Fruit fly (Drosophila melanogaster) whole organism, pupa: Measurements from ENCODE around the gene Sec10.

Experiments used
- CG10348 ChIP-seq: fragments of 200-800 bp; sonication (Bioruptor generic); IDR thresholded peaks from 2 replicates; pipeline ENCODE4 v1.3.6; 2022; ENCODE audit warnings: missing biosample characterization, missing genetic modification characterization
- CG12605 ChIP-seq: fragments of 200-800 bp; sonication (Bioruptor generic); IDR thresholded peaks from 2 replicates; pipeline ENCODE4 v1.3.6; 2022; ENCODE audit warnings: missing biosample characterization, missing genetic modification characterization
- CG13204 ChIP-seq: fragments of 200-800 bp; sonication (Bioruptor generic); optimal IDR thresholded peaks from 2 replicates; lab custom pipeline; 2018; ENCODE audit warnings: missing biosample characterization, mild to moderate bottlenecking, missing genetic modification characterization, moderate library complexity
- CG14655 ChIP-seq: fragments of 200-800 bp; sonication (Bioruptor generic); optimal IDR thresholded peaks from 3 replicates; lab custom pipeline; 2017; ENCODE audit warnings: mild to moderate bottlenecking, missing biosample characterization, missing genetic modification reagents, missing genetic modification characterization
- CG15710 ChIP-seq: fragments of 200-800 bp; sonication (Bioruptor generic); optimal IDR thresholded peaks from 2 replicates; lab custom pipeline; 2018; ENCODE audit warnings: missing biosample characterization, mild to moderate bottlenecking, missing genetic modification characterization, moderate library complexity
- CG17806 ChIP-seq: fragments of 200-800 bp; sonication (Bioruptor generic); optimal IDR thresholded peaks from 2 replicates; lab custom pipeline; 2018; ENCODE audit warnings: missing biosample characterization, mild to moderate bottlenecking, missing genetic modification characterization, moderate library complexity
- CG32121 ChIP-seq: fragments of 200-800 bp; sonication (Bioruptor generic); IDR thresholded peaks from 2 replicates; pipeline ENCODE4 v1.3.6; 2022; ENCODE audit warnings: missing biosample characterization, missing genetic modification characterization
- CG34367 ChIP-seq: fragments of 200-800 bp; sonication (Bioruptor generic); optimal IDR thresholded peaks from 2 replicates; lab custom pipeline; 2018; ENCODE audit warnings: missing biosample characterization, mild to moderate bottlenecking, missing genetic modification characterization
- CG4496 ChIP-seq: fragments of 200-800 bp; sonication (Bioruptor generic); IDR thresholded peaks from 3 replicates; pipeline ENCODE4 v1.3.6; 2022; ENCODE audit warnings: missing biosample characterization, missing genetic modification characterization
- CG8159 ChIP-seq: fragments of 200-800 bp; sonication (Bioruptor generic); optimal IDR thresholded peaks from 3 replicates; lab custom pipeline; 2018; ENCODE audit warnings: missing biosample characterization, mild to moderate bottlenecking, missing genetic modification characterization, moderate library complexity
- CG8301 ChIP-seq: fragments of 200-800 bp; sonication (Bioruptor generic); optimal IDR thresholded peaks from 2 replicates; lab custom pipeline; 2018; ENCODE audit warnings: missing biosample characterization, mild to moderate bottlenecking, missing genetic modification characterization
- CG9948 ChIP-seq: fragments of 200-800 bp; sonication (Bioruptor generic); optimal IDR thresholded peaks from 2 replicates; lab custom pipeline; 2018; ENCODE audit warnings: missing biosample characterization, mild to moderate bottlenecking, missing genetic modification characterization, moderate library complexity
- D1 ChIP-seq: fragments of 200-800 bp; sonication (Bioruptor generic); optimal IDR thresholded peaks from 2 replicates; lab custom pipeline; 2018; ENCODE audit warnings: missing biosample characterization, mild to moderate bottlenecking, missing genetic modification characterization, moderate library complexity
- EcR ChIP-seq: fragments of 200-800 bp; sonication (Bioruptor generic); optimal IDR thresholded peaks from 3 replicates; lab custom pipeline; 2019; ENCODE audit warnings: missing biosample characterization, missing genetic modification characterization, mild to moderate bottlenecking, moderate library complexity, missing genetic modification reagents
- Ets98B ChIP-seq: fragments of 200-800 bp; sonication (Bioruptor generic); IDR thresholded peaks from 2 replicates; pipeline ENCODE4 v1.3.6; 2022; ENCODE audit warnings: missing biosample characterization, missing genetic modification characterization
- Pif1A ChIP-seq: fragments of 200-800 bp; sonication (Bioruptor generic); optimal IDR thresholded peaks from 3 replicates; lab custom pipeline; 2016; ENCODE audit warnings: missing biosample characterization, missing genetic modification characterization
- Pif1B ChIP-seq: fragments of 200-800 bp; sonication (Bioruptor generic); optimal IDR thresholded peaks from 3 replicates; lab custom pipeline; 2016; ENCODE audit warnings: missing biosample characterization, missing genetic modification characterization
- Snoo ChIP-seq: fragments of 200-800 bp; sonication (Bioruptor generic); optimal IDR thresholded peaks from 3 replicates; lab custom pipeline; 2017; ENCODE audit warnings: missing biosample characterization, mild to moderate bottlenecking, missing genetic modification characterization, inconsistent platforms
- fd96Ca ChIP-seq: fragments of 200-800 bp; sonication (Bioruptor generic); IDR thresholded peaks from 3 replicates; pipeline ENCODE4 v1.3.6; 2022; ENCODE audit warnings: missing biosample characterization, missing genetic modification characterization
- gl ChIP-seq: fragments of 200-800 bp; sonication (Bioruptor generic); optimal IDR thresholded peaks from 2 replicates; lab custom pipeline; 2018; ENCODE audit warnings: missing biosample characterization, mild to moderate bottlenecking, missing genetic modification characterization
- rn ChIP-seq: fragments of 200-800 bp; sonication (Bioruptor generic); IDR thresholded peaks from 2 replicates; pipeline ENCODE4 v1.3.6; 2022; ENCODE audit warnings: missing biosample characterization, missing genetic modification characterization

The Sec10 gene

dm6 chr3R:24138478-24139455 lies 4.1 kb downstream of the Sec10 start:
- TF ChIP-seq CG4496 (GFP tag; lab: Robert Waterston, UW) (no peak), CG12605 (no peak), CG15710 (tag; lab: Kevin White, UChicago) (no peak), CG34367 (tag; lab: Kevin White, UChicago) (no peak), Ets98B (GFP tag; lab: Robert Waterston, UW) (no peak), D1 (tag; lab: Kevin White, UChicago) (no peak)

- TF ChIP-seq CG4496 (GFP tag; lab: Robert Waterston, UW), result 0 out of 3 replicates have a peak, but pooled peaks have one; percentile 16
- TF ChIP-seq D1 (tag; lab: Kevin White, UChicago), result no peak
These were observed 5.1 kb downstream of the Sec10 start for dm6 chr3R:24139646-24140130.

- TF ChIP-seq Pif1A (GFP tag; lab: Kevin White, UChicago) (peak; percentile 96), gl (peak; percentile 96), CG8301 (tag; lab: Kevin White, UChicago) (peak; percentile 95), CG12605 (peak; percentile 98), D1 (tag; lab: Kevin White, UChicago) (peak; percentile 92), CG14655 (GFP tag; lab: Kevin White, UChicago) (peak; percentile 96), CG10348 (peak; percentile 79), CG34367 (tag; lab: Kevin White, UChicago) (peak; percentile 97), fd96Ca (GFP tag; lab: Robert Waterston, UW) (peak; percentile 97), CG9948 (peak; percentile 97), CG8159 (tag; lab: Kevin White, UChicago) (peak; percentile 98), CG13204 (GFP tag; lab: Kevin White, UChicago) (peak; percentile 98), CG15710 (tag; lab: Kevin White, UChicago) (peak; percentile 98), rn (GFP tag; lab: Robert Waterston, UW) (peak; percentile 92), CG17806 (tag; lab: Kevin White, UChicago) (peak; percentile 98), Snoo (tag; lab: Kevin White, UChicago) (peak; percentile 99), Pif1B (GFP tag; lab: Kevin White, UChicago) (peak; percentile 97), CG32121 (peak; percentile 98), Ets98B (GFP tag; lab: Robert Waterston, UW) (peak; percentile 98), CG4496 (GFP tag; lab: Robert Waterston, UW) (peak; percentile 97), EcR (GFP tag; lab: Kevin White, UChicago) (peak; percentile 79)
These were observed 6.5 kb downstream of the Sec10 start, which contains the start of gene Kal1 for dm6 chr3R:24141013-24141592. Gene Kal1, plus strand, starts transcription at chr3R:24141395.

dm6 chr3R:24142971-24143370 lies 8.3 kb downstream of the Sec10 start:
- peak; percentile 88 for TF ChIP-seq Pif1B (GFP tag; lab: Kevin White, UChicago)
- TF ChIP-seq CG4496 (GFP tag; lab: Robert Waterston, UW), result peak; percentile 89
- peak; percentile 80 for TF ChIP-seq CG34367 (tag; lab: Kevin White, UChicago)
- peak; percentile 83 for TF ChIP-seq Snoo (tag; lab: Kevin White, UChicago)
- TF ChIP-seq CG8301 (tag; lab: Kevin White, UChicago), result peak; percentile 78
- peak; percentile 38 for TF ChIP-seq CG13204 (GFP tag; lab: Kevin White, UChicago)
- TF ChIP-seq CG9948, result peak; percentile 85
- peak; percentile 81 for TF ChIP-seq rn (GFP tag; lab: Robert Waterston, UW)
- TF ChIP-seq CG12605, result peak; percentile 82
- peak; percentile 89 for TF ChIP-seq CG17806 (tag; lab: Kevin White, UChicago)
- TF ChIP-seq CG15710 (tag; lab: Kevin White, UChicago), result peak; percentile 89
- peak; percentile 89 for TF ChIP-seq fd96Ca (GFP tag; lab: Robert Waterston, UW)
- TF ChIP-seq CG8159 (tag; lab: Kevin White, UChicago), result peak; percentile 92
- TF ChIP-seq CG14655 (GFP tag; lab: Kevin White, UChicago), result peak; percentile 85
- TF ChIP-seq CG32121, result peak; percentile 55
- no peak for TF ChIP-seq EcR (GFP tag; lab: Kevin White, UChicago)
- TF ChIP-seq D1 (tag; lab: Kevin White, UChicago), result peak; percentile 46
- no peak for TF ChIP-seq CG10348
- peak; percentile 86 for TF ChIP-seq Pif1A (GFP tag; lab: Kevin White, UChicago)
- peak; percentile 75 for TF ChIP-seq gl
- peak; percentile 81 for TF ChIP-seq Ets98B (GFP tag; lab: Robert Waterston, UW)

- TF ChIP-seq CG13204 (GFP tag; lab: Kevin White, UChicago) (peak; percentile 18), gl (no peak), CG12605 (no peak), CG9948 (no peak), CG4496 (GFP tag; lab: Robert Waterston, UW) (no peak), EcR (GFP tag; lab: Kevin White, UChicago) (no peak), CG32121 (peak; percentile 21; the same call in 1 of the 2 replicates), CG14655 (GFP tag; lab: Kevin White, UChicago) (no peak), CG8159 (tag; lab: Kevin White, UChicago) (no peak), CG10348 (no peak), CG8301 (tag; lab: Kevin White, UChicago) (no peak)
These were observed 8.7 kb downstream of the Sec10 start for dm6 chr3R:24143372-24143771.
